Worm (Caenorhabditis elegans) whole organism, L3 larva: ENCODE measurements around the gene str-231.
A peak's percentile ranks its signal among the peaks of the same experiment; 100 is the strongest.
"Not testable (repeated sequence)": the region's sequence is repeated elsewhere in the genome, so short reads cannot be mapped to it uniquely, and the experiment has no call there.

Experiments
- R02D3.7 ChIP-seq: fragments of 150-350 bp; optimal IDR thresholded peaks from 2 replicates; lab custom pipeline; 2014; ENCODE audit warnings: missing biosample characterization, missing genetic modification characterization
- ZK546.5 ChIP-seq: sonication (generic microtip); optimal IDR thresholded peaks from 2 replicates; lab custom pipeline; 2017; ENCODE audit warnings: missing biosample characterization, missing genetic modification characterization
- aly-2 ChIP-seq: fragments of 150-350 bp; optimal IDR thresholded peaks from 2 replicates; lab custom pipeline; 2014; ENCODE audit warnings: missing biosample characterization, missing genetic modification characterization
- ceh-28 ChIP-seq: fragments of 150-350 bp; optimal IDR thresholded peaks from 2 replicates; lab custom pipeline; 2014; ENCODE audit warnings: missing biosample characterization, missing genetic modification reagents, missing genetic modification characterization
- egl-27 ChIP-seq: sonication (generic microtip); optimal IDR thresholded peaks from 4 replicates; lab custom pipeline; 2017; ENCODE audit warnings: missing biosample characterization, missing genetic modification reagents, missing genetic modification characterization
- egl-5 ChIP-seq: fragments of 150-350 bp; optimal IDR thresholded peaks from 2 replicates; lab custom pipeline; 2017; ENCODE audit warnings: missing biosample characterization, missing genetic modification reagents, missing genetic modification characterization, inconsistent platforms
- elt-2 ChIP-seq: sonication (generic microtip); optimal IDR thresholded peaks from 2 replicates; lab custom pipeline; 2016; ENCODE audit warnings: missing genetic modification reagents, mild to moderate bottlenecking, missing genetic modification characterization, missing compliant biosample characterization
- eor-1 ChIP-seq, 2 experiments: fragments of 150-350 bp; optimal IDR thresholded peaks; 2 replicates each; lab custom pipeline; 2014 to 2018; ENCODE audit warnings: missing biosample characterization in 2 of 2, missing genetic modification characterization in 2 of 2
- fkh-10 ChIP-seq: sonication (generic microtip); optimal IDR thresholded peaks from 2 replicates; lab custom pipeline; 2017; ENCODE audit warnings: missing biosample characterization, missing genetic modification reagents, missing genetic modification characterization
- fos-1 ChIP-seq: fragments of 150-350 bp; optimal IDR thresholded peaks from 2 replicates; lab custom pipeline; 2014; ENCODE audit warnings: missing biosample characterization, missing genetic modification characterization
- jun-1 ChIP-seq: fragments of 150-350 bp; optimal IDR thresholded peaks from 2 replicates; lab custom pipeline; 2014; ENCODE audit warnings: missing biosample characterization, missing genetic modification reagents, missing genetic modification characterization
- lin-39 ChIP-seq: fragments of 150-350 bp; optimal IDR thresholded peaks from 2 replicates; lab custom pipeline; 2018; ENCODE audit warnings: missing biosample characterization, missing genetic modification reagents, missing genetic modification characterization
- lsy-12 ChIP-seq: sonication (generic microtip); optimal IDR thresholded peaks from 2 replicates; lab custom pipeline; 2016; ENCODE audit warnings: mild to moderate bottlenecking, missing genetic modification characterization, missing compliant biosample characterization
- mdl-1 ChIP-seq: fragments of 150-350 bp; optimal IDR thresholded peaks from 2 replicates; lab custom pipeline; 2014; ENCODE audit warnings: missing biosample characterization, missing genetic modification characterization
- nhr-237 ChIP-seq: fragments of 150-350 bp; optimal IDR thresholded peaks from 2 replicates; lab custom pipeline; 2014; ENCODE audit warnings: missing biosample characterization, missing genetic modification characterization
- nhr-28 ChIP-seq: fragments of 150-350 bp; optimal IDR thresholded peaks from 2 replicates; lab custom pipeline; 2014; ENCODE audit warnings: missing biosample characterization, missing genetic modification characterization
- nhr-43 ChIP-seq: sonication (generic microtip); optimal IDR thresholded peaks from 2 replicates; lab custom pipeline; 2016; ENCODE audit warnings: mild to moderate bottlenecking, missing genetic modification characterization, missing compliant biosample characterization; ENCODE audit not compliant: poor library complexity, severe bottlenecking
- nhr-67 ChIP-seq: fragments of 150-350 bp; optimal IDR thresholded peaks from 2 replicates; lab custom pipeline; 2014; ENCODE audit warnings: missing biosample characterization, missing genetic modification characterization
- pqm-1 ChIP-seq: fragments of 150-350 bp; optimal IDR thresholded peaks from 2 replicates; lab custom pipeline; 2017; ENCODE audit warnings: missing biosample characterization, missing genetic modification characterization, inconsistent platforms
- snpc-4 ChIP-seq: fragments of 150-350 bp; optimal IDR thresholded peaks from 2 replicates; lab custom pipeline; 2014; ENCODE audit warnings: missing biosample characterization, missing genetic modification characterization
- tbx-2 ChIP-seq: sonication (generic microtip); optimal IDR thresholded peaks from 2 replicates; lab custom pipeline; 2016; ENCODE audit warnings: mild to moderate bottlenecking, missing genetic modification characterization, missing compliant biosample characterization
- unc-39 ChIP-seq: sonication (generic microtip); optimal IDR thresholded peaks from 4 replicates; lab custom pipeline; 2017; ENCODE audit warnings: missing biosample characterization, missing genetic modification characterization
- unc-62 ChIP-seq: fragments of 150-350 bp; sonication (generic microtip); optimal IDR thresholded peaks from 4 replicates; lab custom pipeline; 2014; ENCODE audit warnings: missing biosample characterization, missing genetic modification reagents, missing genetic modification characterization
- zag-1 ChIP-seq: fragments of 150-350 bp; optimal IDR thresholded peaks from 2 replicates; lab custom pipeline; 2014; ENCODE audit warnings: missing biosample characterization, missing genetic modification characterization
- ztf-4 ChIP-seq: fragments of 150-350 bp; optimal IDR thresholded peaks from 2 replicates; lab custom pipeline; 2014; ENCODE audit warnings: missing biosample characterization, missing genetic modification characterization

Gene str-231

DNA sequence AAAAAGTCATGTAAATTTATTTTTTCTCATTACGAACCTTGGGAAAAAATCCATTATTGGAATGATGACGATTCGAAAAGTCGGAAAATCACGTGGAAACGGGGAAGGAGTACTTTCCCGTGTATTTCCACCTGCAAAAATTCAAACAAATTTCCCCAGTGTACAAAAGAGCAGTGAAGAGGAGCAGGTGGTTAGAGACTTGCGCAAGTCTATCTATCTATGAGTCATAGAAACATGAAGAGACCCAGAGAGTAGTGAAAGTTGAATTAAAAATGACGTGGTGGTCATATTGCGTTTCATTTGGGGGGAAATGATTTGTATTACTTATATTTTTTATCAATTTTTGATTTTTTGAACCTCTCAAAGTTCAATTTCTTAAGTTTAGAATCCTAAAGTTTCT is 7.0 kb downstream of the str-231 start, which contains the start of gene nhr-50 (continued):
- no peak for TF ChIP-seq nhr-28 (tag; lab: Kevin White, UChicago)
- TF ChIP-seq snpc-4 (tag; lab: Kevin White, UChicago), result no peak

DNA sequence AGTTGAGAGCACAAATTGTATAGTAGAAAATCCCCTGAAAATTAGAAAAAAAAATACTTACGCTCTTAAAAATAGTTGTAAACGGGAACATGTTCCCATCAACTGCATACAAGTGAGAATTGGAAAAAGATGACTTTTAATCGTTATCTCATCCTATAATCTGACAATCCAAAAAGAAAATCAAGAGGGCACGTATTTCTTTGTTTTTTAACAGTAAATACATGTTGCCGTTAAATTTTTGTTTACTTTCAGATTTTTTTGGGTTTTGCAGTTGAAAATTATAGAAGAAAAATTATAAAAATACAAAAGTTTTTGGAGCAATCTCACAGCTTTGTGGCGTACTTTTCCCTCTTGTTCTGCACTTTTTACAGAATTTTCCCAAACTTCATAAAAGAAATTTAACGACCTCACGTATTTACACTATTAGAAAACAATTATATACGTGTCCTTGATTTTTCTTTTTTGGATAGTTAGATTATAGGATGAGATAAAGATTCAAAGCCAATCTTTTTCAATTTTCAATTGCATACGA is 10.7 kb downstream of the str-231 start, which contains the start of the genes C06C6.9 and C06C6.8:
Gene C06C6.9, minus strand, starts transcription at position 101 of the 532 bp plus-strand sequence.
Gene C06C6.8, plus strand, starts transcription at position 482 of the 532 bp plus-strand sequence.
- TF ChIP-seq egl-5 (tag; lab: Kevin White, UChicago), result no peak
- TF ChIP-seq fkh-10 (GFP tag; lab: Kevin White, UChicago), result no peak
- TF ChIP-seq eor-1 (tag; optimal IDR thresholded peaks at IDR 0.05; lab: Kevin White, UChicago), result no peak
- TF ChIP-seq unc-62 (GFP tag; lab: Kevin White, UChicago), result no peak
- TF ChIP-seq R02D3.7 (tag; lab: Kevin White, UChicago), result no peak
- TF ChIP-seq ceh-28 (tag; lab: Kevin White, UChicago), result no peak
- TF ChIP-seq ztf-4 (tag; lab: Kevin White, UChicago), result no peak

DNA sequence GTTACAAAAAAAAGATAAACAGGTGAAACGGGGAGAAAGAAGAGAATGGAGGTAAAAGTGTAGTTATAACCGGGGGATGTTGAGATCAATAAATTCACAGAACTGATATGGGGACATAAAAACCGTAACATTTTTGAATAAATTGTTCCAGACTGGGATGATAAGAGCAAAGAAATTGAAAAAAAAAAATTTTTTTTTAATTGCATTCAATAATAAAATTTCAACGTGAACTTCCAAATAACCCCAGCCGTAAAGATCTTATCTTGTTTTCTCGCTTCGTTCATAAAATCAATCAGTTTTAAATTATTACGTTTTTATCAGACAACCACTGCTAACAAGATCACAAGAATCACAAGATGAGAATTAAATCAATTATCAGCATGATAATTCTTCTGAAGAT is 15.6 kb downstream of the str-231 start, which contains the start of gene C06C6.7:
Gene C06C6.7, plus strand, starts transcription at position 301 of the 400 bp plus-strand sequence.
- TF ChIP-seq jun-1 (tag; lab: Kevin White, UChicago); unc-62 (GFP tag; lab: Kevin White, UChicago); egl-27 (tag; lab: Kevin White, UChicago): not testable (repeated sequence)

- TF ChIP-seq aly-2, result no peak
- TF ChIP-seq zag-1 (tag; lab: Kevin White, UChicago), result no peak
- TF ChIP-seq fos-1 (tag; lab: Kevin White, UChicago), result no peak
- no peak for TF ChIP-seq R02D3.7 (tag; lab: Kevin White, UChicago)
Measured at ce11 chrV:15988074-15988473, 19.3 kb downstream of the str-231 start, which contains the start of gene F36G9.15. Gene F36G9.15 (minus strand): TSS chrV:15988174.

ce11 chrV:15982733-15983344 is 24.6 kb downstream of the str-231 start, which contains the start of the genes fbxa-99 and F36G9.13:
Gene fbxa-99 (minus strand): TSS chrV:15982854.
Gene F36G9.13 (plus strand): TSS chrV:15983294.
- no peak for TF ChIP-seq lsy-12 (tag; lab: Kevin White, UChicago)
- peak; percentile 65 for TF ChIP-seq pqm-1 (tag; lab: Kevin White, UChicago)
- TF ChIP-seq elt-2 (tag; lab: Kevin White, UChicago), result peak; percentile 67
- no peak for TF ChIP-seq nhr-67
- TF ChIP-seq, all 47 proteins: peak for 2

DNA sequence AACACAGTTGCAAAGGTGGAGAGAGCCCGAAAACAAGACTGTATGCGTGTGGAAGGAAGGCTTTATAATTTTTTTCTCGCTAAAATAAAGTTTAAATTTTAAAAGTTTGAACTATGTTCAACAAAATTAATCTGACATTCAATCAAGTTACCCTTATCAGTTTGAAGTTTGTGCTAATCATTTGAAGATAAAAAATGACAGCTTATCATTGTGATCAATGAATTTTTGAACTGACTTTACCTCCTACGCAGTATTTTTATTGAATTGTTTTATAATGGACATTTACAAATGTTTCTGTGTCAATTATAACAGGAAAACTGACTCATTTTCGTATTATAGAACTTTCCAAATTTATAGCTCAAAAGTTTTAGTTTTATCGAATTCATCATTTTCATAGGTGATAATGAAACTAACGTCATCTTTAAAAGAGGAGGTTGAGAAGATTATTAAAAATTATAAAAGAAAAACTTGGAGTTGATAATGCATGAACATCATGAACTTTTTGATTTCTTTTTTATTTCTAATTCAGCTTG is 29.1 kb downstream of the str-231 start, which contains the start of gene oac-20:
Gene oac-20, plus strand, starts transcription at position 483 of the 533 bp plus-strand sequence.
- TF ChIP-seq elt-2 (tag; lab: Kevin White, UChicago) (peak; percentile 92), fkh-10 (GFP tag; lab: Kevin White, UChicago) (no peak), lin-39 (tag; lab: Kevin White, UChicago) (no peak), eor-1 (tag; optimal IDR thresholded peaks at IDR 0.05; lab: Kevin White, UChicago) (no peak), unc-39 (tag; lab: Kevin White, UChicago) (no peak), nhr-43 (no peak), ZK546.5 (tag; lab: Kevin White, UChicago) (no peak), pqm-1 (tag; lab: Kevin White, UChicago) (peak; percentile 76), nhr-28 (tag; lab: Kevin White, UChicago) (no peak), fos-1 (tag; lab: Kevin White, UChicago) (no peak), mdl-1 (tag; lab: Kevin White, UChicago) (no peak)

- no peak for TF ChIP-seq tbx-2
- TF ChIP-seq nhr-237 (tag; lab: Kevin White, UChicago), result no peak
- no peak for TF ChIP-seq unc-62 (GFP tag; lab: Kevin White, UChicago)
Measured at ce11 chrV:15975845-15976244, 31.6 kb downstream of the str-231 start, which contains the start of gene clec-232. Gene clec-232 (plus strand): TSS chrV:15976145.
